Worm (Caenorhabditis elegans): ENCODE results near the gene leo-1.
A peak's percentile ranks its signal among the peaks of the same experiment; 100 is the strongest.

- TF ChIP-seq nhr-11 (tag; optimal IDR thresholded peaks at IDR 0.05) = no peak
- TF ChIP-seq zag-1 (tag; optimal IDR thresholded peaks at IDR 0.05) = no peak
- TF ChIP-seq nhr-77 (tag; optimal IDR thresholded peaks at IDR 0.05) = no peak
- TF ChIP-seq ama-1 (optimal IDR thresholded peaks at IDR 0.05) = no peak
- TF ChIP-seq lin-11 (tag; optimal IDR thresholded peaks at IDR 0.05) = no peak
- TF ChIP-seq unc-62 (GFP tag; optimal IDR thresholded peaks at IDR 0.05) = no peak
- TF ChIP-seq ztf-4 (tag; optimal IDR thresholded peaks at IDR 0.05) = no peak
- TF ChIP-seq nhr-25 (tag; optimal IDR thresholded peaks at IDR 0.05) = no peak
- TF ChIP-seq mab-5 (tag; optimal IDR thresholded peaks at IDR 0.05) = no peak
- peak; percentile 29 for TF ChIP-seq nhr-129 (tag; optimal IDR thresholded peaks at IDR 0.05)
- TF ChIP-seq mdl-1 (tag; optimal IDR thresholded peaks at IDR 0.05) = no peak
- no peak for TF ChIP-seq ZK546.5 (tag; optimal IDR thresholded peaks at IDR 0.05)
- no peak for TF ChIP-seq aly-2 (tag; optimal IDR thresholded peaks at IDR 0.05)
These were observed 34.8 kb upstream of the leo-1 start for ce11 chrIV:11363806-11364562.
